Fruit fly (Drosophila melanogaster) whole organism, embryonic: ENCODE results near the gene CG2794.
A peak's percentile ranks its signal among the peaks of the same experiment; 100 is the strongest.

Experiments used
- Atf3 ChIP-seq: fragments of 200-800 bp; sonication (Bioruptor generic); optimal IDR thresholded peaks from 3 replicates; lab custom pipeline; 2016; ENCODE audit warnings: missing biosample characterization, missing genetic modification characterization
- BEAF-32 ChIP-seq: fragments of 200-800 bp; sonication (Bioruptor generic); optimal IDR thresholded peaks from 3 replicates; lab custom pipeline; 2017; ENCODE audit warnings: missing biosample characterization, missing genetic modification characterization, mild to moderate bottlenecking, moderate library complexity, missing genetic modification reagents
- CG10431 ChIP-seq: fragments of 200-800 bp; sonication (Bioruptor generic); optimal IDR thresholded peaks from 3 replicates; lab custom pipeline; 2018; ENCODE audit warnings: missing biosample characterization, mild to moderate bottlenecking, missing genetic modification characterization
- CG10462 ChIP-seq: fragments of 200-800 bp; sonication (Bioruptor generic); optimal IDR thresholded peaks from 2 replicates; lab custom pipeline; 2016; ENCODE audit warnings: missing biosample characterization, missing genetic modification characterization
- CG11093 ChIP-seq: fragments of 200-800 bp; sonication (Bioruptor generic); IDR thresholded peaks from 3 replicates; pipeline ENCODE4 v1.3.6; 2022; ENCODE audit warnings: missing biosample characterization, missing genetic modification characterization
- CG12769 ChIP-seq: fragments of 200-800 bp; sonication (Bioruptor generic); optimal IDR thresholded peaks from 2 replicates; lab custom pipeline; 2019; ENCODE audit warnings: missing biosample characterization, mild to moderate bottlenecking, missing genetic modification characterization, moderate library complexity
- CG15479 ChIP-seq: fragments of 200-800 bp; sonication (Bioruptor generic); optimal IDR thresholded peaks from 3 replicates; lab custom pipeline; 2019; ENCODE audit warnings: missing biosample characterization, mild to moderate bottlenecking, missing genetic modification characterization, moderate library complexity
- CG31224 ChIP-seq: fragments of 200-800 bp; sonication (Bioruptor generic); IDR thresholded peaks from 2 replicates; pipeline ENCODE4 v1.3.6; 2022; ENCODE audit warnings: missing biosample characterization, missing genetic modification characterization
- CG3163 ChIP-seq: fragments of 200-800 bp; sonication (Bioruptor generic); optimal IDR thresholded peaks from 3 replicates; lab custom pipeline; 2016; ENCODE audit warnings: missing biosample characterization, missing genetic modification characterization
- CG33213 ChIP-seq: fragments of 200-800 bp; sonication (Bioruptor generic); optimal IDR thresholded peaks from 3 replicates; lab custom pipeline; 2016; ENCODE audit warnings: missing biosample characterization, missing genetic modification characterization
- CG6654 ChIP-seq: fragments of 200-800 bp; sonication (Bioruptor generic); optimal IDR thresholded peaks from 2 replicates; lab custom pipeline; 2017; ENCODE audit warnings: missing biosample characterization, mild to moderate bottlenecking, missing genetic modification characterization
- CG8765 ChIP-seq: fragments of 200-800 bp; sonication (Bioruptor generic); IDR thresholded peaks from 2 replicates; pipeline ENCODE4 v1.3.6; 2022; ENCODE audit warnings: missing biosample characterization, missing genetic modification characterization
- CG8924 ChIP-seq: fragments of 200-800 bp; optimal IDR thresholded peaks from 3 replicates; lab custom pipeline; 2019; ENCODE audit warnings: missing biosample characterization, mild to moderate bottlenecking, missing genetic modification characterization, moderate library complexity
- CG9932 ChIP-seq: fragments of 200-800 bp; sonication (Bioruptor generic); IDR thresholded peaks from 2 replicates; pipeline ENCODE4 v1.3.6; 2022; ENCODE audit warnings: missing biosample characterization, missing genetic modification characterization
- Doc2 ChIP-seq: fragments of 200-800 bp; sonication (Bioruptor generic); IDR thresholded peaks from 2 replicates; pipeline ENCODE4 v1.3.6; 2022; ENCODE audit warnings: missing biosample characterization, missing genetic modification characterization
- Doc3 ChIP-seq: fragments of 200-800 bp; sonication (Bioruptor generic); IDR thresholded peaks from 3 replicates; pipeline ENCODE4 v1.3.6; 2022; ENCODE audit warnings: missing biosample characterization, missing genetic modification characterization; ENCODE audit not compliant: partially characterized antibody
- Drgx ChIP-seq: fragments of 200-800 bp; sonication (Bioruptor generic); IDR thresholded peaks from 2 replicates; pipeline ENCODE4 v1.3.6; 2022; ENCODE audit warnings: missing biosample characterization, missing genetic modification characterization
- ERR ChIP-seq: fragments of 200-800 bp; sonication (Bioruptor generic); optimal IDR thresholded peaks from 2 replicates; lab custom pipeline; 2016; ENCODE audit warnings: missing biosample characterization, missing genetic modification characterization
- GATAe ChIP-seq: fragments of 200-800 bp; sonication (Bioruptor generic); conservative IDR thresholded peaks from 2 replicates; pipeline ENCODE4 v1.3.6; 2022; ENCODE audit warnings: missing biosample characterization, missing genetic modification characterization
- Hmr ChIP-seq: fragments of 200-800 bp; sonication (Bioruptor generic); optimal IDR thresholded peaks from 3 replicates; lab custom pipeline; 2017; ENCODE audit warnings: mild to moderate bottlenecking, missing biosample characterization, missing genetic modification reagents, missing genetic modification characterization
- MESR4 ChIP-seq: fragments of 200-800 bp; sonication (Bioruptor generic); optimal IDR thresholded peaks from 2 replicates; lab custom pipeline; 2018; ENCODE audit warnings: missing biosample characterization, mild to moderate bottlenecking, missing genetic modification characterization, moderate library complexity
- NK7.1 ChIP-seq: fragments of 200-800 bp; sonication (Bioruptor generic); optimal IDR thresholded peaks from 3 replicates; lab custom pipeline; 2016; ENCODE audit warnings: missing biosample characterization, missing genetic modification characterization
- Ravus ChIP-seq: fragments of 200-800 bp; sonication (Bioruptor generic); IDR thresholded peaks from 2 replicates; pipeline ENCODE4 v1.3.6; 2022; ENCODE audit warnings: missing biosample characterization, missing genetic modification characterization
- Sox100B ChIP-seq: fragments of 200-800 bp; sonication (Bioruptor generic); optimal IDR thresholded peaks from 3 replicates; lab custom pipeline; 2018; ENCODE audit warnings: missing biosample characterization, mild to moderate bottlenecking, missing genetic modification characterization
- ab ChIP-seq: fragments of 200-800 bp; sonication (Bioruptor generic); optimal IDR thresholded peaks from 2 replicates; lab custom pipeline; 2016; ENCODE audit warnings: missing biosample characterization, missing genetic modification characterization
- ash1 ChIP-seq: fragments of 200-800 bp; sonication (Bioruptor generic); optimal IDR thresholded peaks from 2 replicates; lab custom pipeline; 2018; ENCODE audit warnings: missing biosample characterization, mild to moderate bottlenecking, missing genetic modification characterization
- bigmax ChIP-seq: fragments of 200-800 bp; sonication (Bioruptor generic); optimal IDR thresholded peaks from 2 replicates; lab custom pipeline; 2018; ENCODE audit warnings: missing biosample characterization, mild to moderate bottlenecking, missing genetic modification characterization
- cg ChIP-seq: fragments of 200-800 bp; sonication (Bioruptor generic); optimal IDR thresholded peaks from 3 replicates; lab custom pipeline; 2019; ENCODE audit warnings: missing biosample characterization, mild to moderate bottlenecking, missing genetic modification characterization, moderate library complexity
- ewg ChIP-seq: fragments of 200-800 bp; sonication (Bioruptor generic); optimal IDR thresholded peaks from 3 replicates; lab custom pipeline; 2017; ENCODE audit warnings: mild to moderate bottlenecking, missing biosample characterization, missing genetic modification reagents, missing genetic modification characterization
- her ChIP-seq: fragments of 200-800 bp; sonication (Bioruptor generic); optimal IDR thresholded peaks from 2 replicates; lab custom pipeline; 2016; ENCODE audit warnings: missing biosample characterization, missing genetic modification characterization
- insv ChIP-seq, 2 experiments: fragments of 200-800 bp; sonication (Bioruptor generic); optimal IDR thresholded peaks; 3 replicates each; lab custom pipeline; 2016 to 2018; ENCODE audit warnings: missing biosample characterization in 2 of 2, missing genetic modification characterization in 2 of 2
- ken ChIP-seq: fragments of 200-800 bp; sonication (Bioruptor generic); IDR thresholded peaks from 3 replicates; pipeline ENCODE4 v1.3.6; 2022; ENCODE audit warnings: missing biosample characterization, missing genetic modification characterization
- lov ChIP-seq, 2 experiments: fragments of 200-800 bp in 1 of 2; fragments of >200 bp in 1 of 2; sonication (Bioruptor generic) in 1 of 2; IDR thresholded peaks in 1 of 2; optimal IDR thresholded peaks in 1 of 2; 2 replicates in 1 of 2; 3 replicates in 1 of 2; pipeline versions ENCODE4 v1.3.6 to Lab custom; 2017 to 2022; ENCODE audit warnings: missing biosample characterization in 1 of 2, missing genetic modification characterization in 1 of 2
- luna ChIP-seq: fragments of 200-800 bp; sonication (Bioruptor generic); optimal IDR thresholded peaks from 2 replicates; lab custom pipeline; 2016; ENCODE audit warnings: missing biosample characterization, missing genetic modification characterization
- nmo ChIP-seq: fragments of 200-800 bp; sonication (Bioruptor generic); optimal IDR thresholded peaks from 2 replicates; lab custom pipeline; 2018; ENCODE audit warnings: missing biosample characterization, mild to moderate bottlenecking, missing genetic modification characterization, moderate library complexity
- pros ChIP-seq: fragments of 200-800 bp; sonication (Bioruptor generic); optimal IDR thresholded peaks from 3 replicates; lab custom pipeline; 2019; ENCODE audit warnings: missing biosample characterization, mild to moderate bottlenecking, missing genetic modification characterization, moderate library complexity
- psq ChIP-seq: fragments of 200-800 bp; sonication (Bioruptor generic); optimal IDR thresholded peaks from 2 replicates; lab custom pipeline; 2017; ENCODE audit warnings: missing biosample characterization, missing genetic modification characterization
- row ChIP-seq: fragments of 200-800 bp; sonication (Bioruptor generic); IDR thresholded peaks from 3 replicates; pipeline ENCODE4 v1.3.6; 2022; ENCODE audit warnings: missing biosample characterization, missing genetic modification characterization
- sc ChIP-seq, 3 experiments: fragments of >200 bp in 2 of 3; fragments of 200-800 bp in 1 of 3; sonication (Bioruptor generic) in 1 of 3; optimal IDR thresholded peaks; 2 replicates in 2 of 3; 3 replicates in 1 of 3; lab custom pipeline; 2017; ENCODE audit warnings: mild to moderate bottlenecking in 1 of 3, missing biosample characterization in 1 of 3, missing genetic modification characterization in 1 of 3, missing genetic modification reagents in 1 of 3
- sim ChIP-seq: fragments of 200-800 bp; sonication (Bioruptor generic); IDR thresholded peaks from 2 replicates; pipeline ENCODE4 v1.3.6; 2022; ENCODE audit warnings: missing biosample characterization, missing genetic modification characterization
- sob ChIP-seq: fragments of 200-800 bp; sonication (Bioruptor generic); IDR thresholded peaks from 2 replicates; pipeline ENCODE4 v1.3.6; 2022; ENCODE audit warnings: missing biosample characterization, missing genetic modification characterization
- twi ChIP-seq: fragments of 200-800 bp; optimal IDR thresholded peaks from 2 replicates; lab custom pipeline; 2019; ENCODE audit warnings: missing biosample characterization, mild to moderate bottlenecking, missing genetic modification characterization, moderate library complexity
- unc-4 ChIP-seq: fragments of 200-800 bp; sonication (Bioruptor generic); IDR thresholded peaks from 2 replicates; pipeline ENCODE4 v1.3.6; 2022; ENCODE audit warnings: missing biosample characterization, missing genetic modification characterization; ENCODE audit not compliant: partially characterized antibody
- vvl ChIP-seq: fragments of 200-800 bp; sonication (Bioruptor generic); IDR thresholded peaks from 2 replicates; pipeline ENCODE4 v1.3.6; 2022; ENCODE audit warnings: missing biosample characterization, missing genetic modification characterization

Gene CG2794

DNA sequence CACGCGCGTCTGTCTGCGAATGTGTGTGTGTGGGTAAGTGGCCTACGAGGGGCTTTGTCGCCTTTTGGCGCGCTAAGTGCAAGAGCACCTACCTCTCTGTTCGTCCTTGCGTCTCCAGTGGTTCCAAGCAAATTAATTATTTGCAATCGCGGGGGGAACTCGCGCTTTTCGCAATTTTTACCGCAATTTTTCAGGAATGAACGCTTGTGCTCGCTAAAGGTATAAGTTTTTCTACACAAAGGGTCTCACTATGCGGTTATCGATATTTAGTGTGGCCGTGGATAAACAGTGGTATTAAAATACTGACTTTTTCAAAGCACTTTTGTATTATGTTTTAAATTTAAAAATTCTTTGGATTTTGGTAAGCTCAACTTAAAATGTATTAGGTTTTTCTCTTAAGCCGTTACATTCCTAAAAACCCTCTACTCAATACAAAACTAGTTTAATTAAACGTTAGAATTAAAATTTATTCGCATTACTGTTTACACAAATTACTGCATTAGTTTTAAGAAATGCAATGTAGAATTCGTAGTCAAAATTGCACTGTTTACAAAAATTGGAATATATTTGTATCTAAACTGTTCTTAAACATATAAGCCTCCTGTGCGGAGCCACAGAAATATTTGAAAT is 21.5 kb upstream of the CG2794 start, which contains the start of gene lwr (continued):
- peak; percentile 65 for TF ChIP-seq unc-4 (GFP tag; lab: Robert Waterston, UW)

DNA sequence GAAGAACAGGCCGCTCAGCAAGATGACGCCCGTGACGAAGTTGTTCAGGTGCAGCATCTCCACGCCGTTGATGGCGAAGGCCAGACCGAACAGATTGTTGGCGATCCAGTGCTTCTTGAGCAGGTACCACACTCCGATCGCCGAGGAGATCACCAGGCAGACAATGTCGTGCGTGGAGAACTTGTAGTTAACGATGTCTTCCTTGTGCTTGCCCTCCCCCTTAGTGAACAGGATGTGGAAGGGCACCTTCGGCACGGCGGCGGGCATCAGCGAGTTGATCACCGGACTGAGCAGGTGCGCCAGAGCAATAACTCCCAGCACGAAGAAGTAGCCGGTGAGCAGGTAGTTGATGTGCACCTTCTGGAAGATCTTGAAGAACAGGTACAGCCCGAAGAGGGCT is 20.2 kb upstream of the CG2794 start:
- TF ChIP-seq nmo (no peak), lov (optimal IDR thresholded peaks at IDR 0.05; lab: Kevin White, UChicago) (no peak), lov (GFP tag; IDR thresholded peaks at IDR 0.05; lab: Robert Waterston, UW) (no peak), her (GFP tag; lab: Kevin White, UChicago) (no peak), ken (no peak), Atf3 (GFP tag; lab: Kevin White, UChicago) (no peak), ash1 (GFP tag; lab: Kevin White, UChicago) (no peak), CG10462 (GFP tag; lab: Kevin White, UChicago) (no peak), pros (GFP tag; lab: Kevin White, UChicago) (no peak)

DNA sequence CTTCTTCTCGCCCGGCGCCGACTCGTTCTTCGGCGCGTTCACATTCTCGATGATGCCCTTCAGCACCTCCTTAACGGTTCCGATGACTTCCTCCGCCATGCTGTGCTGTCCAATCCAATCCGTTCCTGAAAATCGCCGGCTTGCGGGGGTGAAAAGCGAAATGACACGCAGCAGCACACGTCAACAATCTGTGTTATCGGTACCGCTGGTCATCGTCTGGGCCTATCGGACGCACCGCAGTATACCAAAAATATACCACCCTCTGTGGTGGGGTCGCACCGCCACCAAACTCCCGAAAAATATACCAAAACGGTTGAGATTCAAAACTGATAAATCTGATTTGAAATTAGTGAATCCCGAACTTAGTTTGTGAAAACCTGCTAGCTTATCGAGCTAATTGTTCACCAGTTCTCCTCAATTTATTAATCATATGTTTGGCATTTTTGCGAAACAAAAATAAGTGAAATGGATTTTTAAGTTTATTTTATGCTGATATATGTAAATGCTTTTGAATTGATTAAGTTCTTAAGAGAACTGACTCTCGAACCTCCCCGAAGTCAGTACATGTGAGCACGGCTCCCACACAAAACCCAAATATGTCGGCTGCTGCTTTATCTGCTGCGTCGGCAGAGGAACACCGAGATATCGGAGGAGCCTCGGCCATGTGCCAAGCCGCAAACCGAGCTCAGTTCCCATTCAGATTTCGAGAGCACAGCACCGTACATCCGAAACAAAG is 19.4 kb upstream of the CG2794 start, which contains the start of the genes Spp and nAChRbeta3:
Gene Spp (minus strand): TSS at position 210 of the 736 bp plus-strand sequence.
Gene nAChRbeta3 (plus strand): TSS at position 686 of the 736 bp plus-strand sequence.
- TF ChIP-seq psq (no peak), MESR4 (GFP tag; lab: Kevin White, UChicago) (peak; percentile 89), sim (GFP tag; lab: Robert Waterston, UW) (no peak), CG6654 (GFP tag; lab: Kevin White, UChicago) (no peak), sc (optimal IDR thresholded peaks at IDR 0.05; lab: Kevin White, UChicago) (no peak), sc (GFP tag; optimal IDR thresholded peaks at IDR 0.05; lab: Kevin White, UChicago) (no peak), Ravus (GFP tag; lab: Robert Waterston, UW) (no peak), CG33213 (GFP tag; lab: Kevin White, UChicago) (no peak), cg (GFP tag; lab: Kevin White, UChicago) (no peak), luna (no peak), CG12769 (tag; lab: Kevin White, UChicago) (no peak), bigmax (no peak), twi (no peak), BEAF-32 (GFP tag; lab: Kevin White, UChicago) (peak; percentile 65), CG15479 (GFP tag; lab: Kevin White, UChicago) (no peak), Doc2 (GFP tag; lab: Robert Waterston, UW) (no peak), CG9932 (GFP tag; lab: Robert Waterston, UW) (no peak), Doc3 (peak; percentile 39; the same call in 1 of the 3 replicates), CG3163 (no peak), insv (GFP tag; optimal IDR thresholded peaks at IDR 0.05; lab: Kevin White, UChicago) (no peak), ewg (GFP tag; lab: Kevin White, UChicago) (no peak), ab (no peak), CG11093 (GFP tag; lab: Robert Waterston, UW) (no peak), GATAe (no peak), vvl (0 out of 2 replicates have a peak, but pooled peaks have one; percentile 12), ERR (no peak), Hmr (GFP tag; lab: Kevin White, UChicago) (no peak), Sox100B (GFP tag; lab: Kevin White, UChicago) (no peak), NK7.1 (no peak), nmo (no peak), row (GFP tag; lab: Robert Waterston, UW) (peak; percentile 13; the same call in 1 of the 3 replicates), sob (GFP tag; lab: Robert Waterston, UW) (0 out of 2 replicates have a peak, but pooled peaks have one; percentile 12), CG31224 (GFP tag; lab: Robert Waterston, UW) (no peak), CG8924 (no peak), CG10431 (no peak), Drgx (GFP tag; lab: Robert Waterston, UW) (no peak), CG8765 (GFP tag; lab: Robert Waterston, UW) (no peak)
